Fruit fly (Drosophila melanogaster) whole organism, wandering third instar larva: ENCODE measurements around the gene CG7900.

ENCODE experiments used
- Abd-B ChIP-seq: fragments of >200 bp; optimal IDR thresholded peaks from 2 replicates; lab custom pipeline; 2017; ENCODE audit warnings: missing biosample characterization, missing genetic modification characterization
- Jra ChIP-seq: sonication (Bioruptor generic); optimal IDR thresholded peaks from 2 replicates; lab custom pipeline; 2016; ENCODE audit warnings: missing biosample characterization, missing genetic modification characterization
- h ChIP-seq: fragments of 200-800 bp; sonication (Bioruptor generic); optimal IDR thresholded peaks from 3 replicates; lab custom pipeline; 2016; ENCODE audit warnings: missing biosample characterization, mild to moderate bottlenecking, missing genetic modification characterization
- pan ChIP-seq: fragments of >200 bp; optimal IDR thresholded peaks from 2 replicates; lab custom pipeline; 2017
- psq ChIP-seq: fragments of 200-800 bp; sonication (Bioruptor generic); optimal IDR thresholded peaks from 3 replicates; lab custom pipeline; 2017; ENCODE audit warnings: missing biosample characterization, mild to moderate bottlenecking, missing genetic modification characterization, moderate library complexity

DNA sequence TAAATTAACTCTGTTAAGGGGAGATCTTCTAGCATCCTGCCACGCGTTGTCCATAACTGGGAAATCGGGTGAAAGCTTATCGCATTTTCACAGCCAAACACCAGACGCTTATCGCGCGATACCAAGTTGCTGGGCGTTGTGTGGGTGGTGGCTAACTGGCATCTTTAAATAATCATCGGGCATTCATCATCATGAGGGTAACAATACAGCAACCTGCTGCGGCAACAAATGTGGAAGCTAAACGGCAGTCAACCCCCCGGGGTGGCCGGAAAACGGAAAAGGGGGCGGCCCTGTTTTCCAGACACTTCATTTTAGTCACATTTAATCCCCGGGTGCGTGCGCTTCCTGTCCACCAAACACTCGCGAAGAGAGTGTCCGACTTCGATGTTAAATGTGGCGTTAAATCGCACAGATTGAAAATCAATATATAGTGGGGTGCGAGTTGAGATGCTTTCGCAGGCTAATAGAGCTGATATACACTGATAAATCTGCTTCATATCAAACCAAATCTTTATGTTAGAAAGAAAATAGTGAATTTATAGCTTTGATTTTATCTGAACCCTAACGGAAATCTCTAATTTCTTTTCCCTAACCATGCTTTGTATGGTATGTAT, 58.8 kb downstream of the CG7900 start:
- TF ChIP-seq h (GFP tag; lab: Kevin White, UChicago) (no peak), Jra (GFP tag; lab: Kevin White, UChicago) (no peak), psq (GFP tag; lab: Kevin White, UChicago) (no peak), Abd-B (GFP tag; lab: Kevin White, UChicago) (no peak), pan (lab: Kevin White, UChicago) (no peak)
